Fruit fly (Drosophila melanogaster) whole organism, embryonic: ENCODE measurements around the gene Setx.

Experiments used
- Bteb2 ChIP-seq: fragments of 200-800 bp; sonication (Bioruptor generic); optimal IDR thresholded peaks from 2 replicates; lab custom pipeline; 2016; ENCODE audit warnings: missing biosample characterization, missing genetic modification characterization
- CG13624 ChIP-seq: fragments of 200-800 bp; sonication (Bioruptor generic); optimal IDR thresholded peaks from 2 replicates; lab custom pipeline; 2016; ENCODE audit warnings: missing biosample characterization, missing genetic modification characterization
- CG14050 ChIP-seq: fragments of 200-800 bp; sonication (Bioruptor generic); IDR thresholded peaks from 3 replicates; pipeline ENCODE4 v1.3.6; 2022; ENCODE audit warnings: missing biosample characterization, missing genetic modification characterization
- CG16815 ChIP-seq: fragments of 200-800 bp; sonication (Bioruptor generic); optimal IDR thresholded peaks from 3 replicates; lab custom pipeline; 2017; ENCODE audit warnings: missing biosample characterization, mild to moderate bottlenecking, missing genetic modification characterization
- CG16863 ChIP-seq: fragments of 200-800 bp; sonication (Bioruptor generic); optimal IDR thresholded peaks from 3 replicates; lab custom pipeline; 2016; ENCODE audit warnings: missing biosample characterization, missing genetic modification characterization
- CG2712 ChIP-seq: fragments of 200-800 bp; optimal IDR thresholded peaks from 3 replicates; lab custom pipeline; 2019; ENCODE audit warnings: missing biosample characterization, mild to moderate bottlenecking, missing genetic modification characterization, moderate library complexity
- CG2889 ChIP-seq: fragments of 200-800 bp; sonication (Bioruptor generic); IDR thresholded peaks from 3 replicates; pipeline ENCODE4 v1.3.6; 2022; ENCODE audit warnings: missing biosample characterization, missing genetic modification characterization
- CG34422 ChIP-seq: fragments of 200-800 bp; sonication (Bioruptor generic); IDR thresholded peaks from 3 replicates; pipeline ENCODE4 v1.3.6; 2022; ENCODE audit warnings: missing biosample characterization, missing genetic modification characterization
- CG4282 ChIP-seq: fragments of 200-800 bp; sonication (Bioruptor generic); optimal IDR thresholded peaks from 2 replicates; lab custom pipeline; 2016; ENCODE audit warnings: missing biosample characterization, missing genetic modification characterization
- CG7271 ChIP-seq: fragments of 200-800 bp; sonication (Bioruptor generic); optimal IDR thresholded peaks from 2 replicates; lab custom pipeline; 2018; ENCODE audit warnings: missing biosample characterization, mild to moderate bottlenecking, missing genetic modification characterization, moderate library complexity
- CoRest ChIP-seq: fragments of 200-800 bp; sonication (Bioruptor generic); optimal IDR thresholded peaks from 3 replicates; lab custom pipeline; 2018; ENCODE audit warnings: missing biosample characterization, mild to moderate bottlenecking, missing genetic modification characterization, moderate library complexity
- D ChIP-seq, 2 experiments: fragments of 200-800 bp in 1 of 2; fragments of >200 bp in 1 of 2; sonication (Bioruptor generic) in 1 of 2; optimal IDR thresholded peaks; 2 replicates in 1 of 2; 3 replicates in 1 of 2; lab custom pipeline; 2017; ENCODE audit warnings: mild to moderate bottlenecking in 1 of 2, missing biosample characterization in 1 of 2, missing genetic modification characterization in 1 of 2, missing genetic modification reagents in 1 of 2
- D19A ChIP-seq: fragments of 200-800 bp; optimal IDR thresholded peaks from 3 replicates; lab custom pipeline; 2019; ENCODE audit warnings: missing biosample characterization, mild to moderate bottlenecking, missing genetic modification characterization, moderate library complexity
- Dad ChIP-seq: fragments of 200-800 bp; sonication (Bioruptor generic); optimal IDR thresholded peaks from 3 replicates; lab custom pipeline; 2016; ENCODE audit warnings: missing biosample characterization, missing genetic modification characterization
- HHEX ChIP-seq: fragments of 200-800 bp; sonication (Bioruptor generic); optimal IDR thresholded peaks from 3 replicates; lab custom pipeline; 2017; ENCODE audit warnings: missing biosample characterization, mild to moderate bottlenecking, missing genetic modification characterization, missing genetic modification reagents
- Kr ChIP-seq: fragments of 200-800 bp; sonication (Bioruptor generic); optimal IDR thresholded peaks from 2 replicates; lab custom pipeline; 2017; ENCODE audit warnings: missing biosample characterization, mild to moderate bottlenecking, missing genetic modification characterization
- Lpt ChIP-seq: fragments of >200 bp; optimal IDR thresholded peaks from 2 replicates; lab custom pipeline; 2018; ENCODE audit warnings: missing biosample characterization, missing genetic modification characterization
- MESR4 ChIP-seq: fragments of 200-800 bp; sonication (Bioruptor generic); optimal IDR thresholded peaks from 2 replicates; lab custom pipeline; 2018; ENCODE audit warnings: missing biosample characterization, mild to moderate bottlenecking, missing genetic modification characterization, moderate library complexity
- Max ChIP-seq: fragments of 200-800 bp; sonication (Bioruptor generic); optimal IDR thresholded peaks from 2 replicates; lab custom pipeline; 2016; ENCODE audit warnings: missing biosample characterization, mild to moderate bottlenecking, missing genetic modification characterization
- Myb ChIP-seq: fragments of 200-800 bp; sonication (Bioruptor generic); optimal IDR thresholded peaks from 2 replicates; lab custom pipeline; 2016; ENCODE audit warnings: missing biosample characterization, missing genetic modification characterization
- NC2β ChIP-seq: fragments of 200-800 bp; sonication (Bioruptor generic); optimal IDR thresholded peaks from 2 replicates; lab custom pipeline; 2016; ENCODE audit warnings: missing biosample characterization, missing genetic modification characterization
- Nf-YB ChIP-seq: fragments of 200-800 bp; sonication (Bioruptor generic); optimal IDR thresholded peaks from 3 replicates; lab custom pipeline; 2019; ENCODE audit warnings: missing biosample characterization, mild to moderate bottlenecking, missing genetic modification characterization, moderate library complexity
- Poxn ChIP-seq: fragments of 200-800 bp; sonication (Bioruptor generic); IDR thresholded peaks from 2 replicates; pipeline ENCODE4 v1.3.6; 2022; ENCODE audit warnings: missing biosample characterization, missing genetic modification characterization
- Scr ChIP-seq: fragments of 200-800 bp; sonication (Bioruptor generic); IDR thresholded peaks from 2 replicates; pipeline ENCODE4 v1.3.6; 2022; ENCODE audit warnings: missing biosample characterization, missing genetic modification characterization; ENCODE audit not compliant: partially characterized antibody
- Sin3A ChIP-seq: fragments of >200 bp; optimal IDR thresholded peaks from 2 replicates; lab custom pipeline; 2018
- Tbp ChIP-seq: fragments of >200 bp; optimal IDR thresholded peaks from 2 replicates; lab custom pipeline; 2018; ENCODE audit warnings: missing biosample characterization, missing genetic modification characterization
- Trl ChIP-seq, 3 experiments: fragments of >200 bp in 2 of 3; fragments of 200-800 bp in 1 of 3; sonication (Bioruptor generic) in 1 of 3; optimal IDR thresholded peaks; 2 replicates in 1 of 3; 3 replicates in 2 of 3; lab custom pipeline; 2016 to 2017; ENCODE audit warnings: missing biosample characterization in 1 of 3, missing genetic modification characterization in 1 of 3
- Usf ChIP-seq: fragments of 200-800 bp; sonication (Bioruptor generic); optimal IDR thresholded peaks from 2 replicates; lab custom pipeline; 2017; ENCODE audit warnings: missing genotype, missing biosample characterization, missing genetic modification characterization
- ac ChIP-seq: fragments of 200-800 bp; sonication (Bioruptor generic); optimal IDR thresholded peaks from 3 replicates; lab custom pipeline; 2017; ENCODE audit warnings: missing biosample characterization, mild to moderate bottlenecking, missing genetic modification characterization
- cas ChIP-seq: fragments of 200-800 bp; sonication (Bioruptor generic); IDR thresholded peaks from 2 replicates; pipeline ENCODE4 v1.3.6; 2022; ENCODE audit warnings: missing biosample characterization, missing genetic modification characterization
- da ChIP-seq: fragments of 200-800 bp; sonication (Bioruptor generic); optimal IDR thresholded peaks from 2 replicates; lab custom pipeline; 2016; ENCODE audit warnings: missing biosample characterization, missing genetic modification characterization
- dimm ChIP-seq: fragments of 200-800 bp; sonication (Bioruptor generic); IDR thresholded peaks from 2 replicates; pipeline ENCODE4 v1.3.6; 2022; ENCODE audit warnings: missing biosample characterization, missing genetic modification characterization
- fu2 ChIP-seq: fragments of 200-800 bp; sonication (Bioruptor generic); optimal IDR thresholded peaks from 2 replicates; lab custom pipeline; 2016; ENCODE audit warnings: missing biosample characterization, missing genetic modification characterization
- jumu ChIP-seq: fragments of 200-800 bp; sonication (Bioruptor generic); optimal IDR thresholded peaks from 3 replicates; lab custom pipeline; 2016; ENCODE audit warnings: missing biosample characterization, missing genetic modification characterization
- kah ChIP-seq: fragments of 200-800 bp; sonication (Bioruptor generic); optimal IDR thresholded peaks from 2 replicates; lab custom pipeline; 2018; ENCODE audit warnings: missing biosample characterization, mild to moderate bottlenecking, missing genetic modification characterization
- lbe ChIP-seq: fragments of 200-800 bp; sonication (Bioruptor generic); optimal IDR thresholded peaks from 2 replicates; lab custom pipeline; 2016; ENCODE audit warnings: missing biosample characterization, mild to moderate bottlenecking, missing genetic modification characterization
- lov ChIP-seq, 2 experiments: fragments of 200-800 bp in 1 of 2; fragments of >200 bp in 1 of 2; sonication (Bioruptor generic) in 1 of 2; IDR thresholded peaks in 1 of 2; optimal IDR thresholded peaks in 1 of 2; 2 replicates in 1 of 2; 3 replicates in 1 of 2; pipeline versions ENCODE4 v1.3.6 to Lab custom; 2017 to 2022; ENCODE audit warnings: missing biosample characterization in 1 of 2, missing genetic modification characterization in 1 of 2
- mld ChIP-seq: fragments of 200-800 bp; sonication (Bioruptor generic); IDR thresholded peaks from 3 replicates; pipeline ENCODE4 v1.3.6; 2022; ENCODE audit warnings: missing biosample characterization, missing genetic modification characterization; ENCODE audit not compliant: partially characterized antibody
- pita ChIP-seq: fragments of 200-800 bp; sonication (Bioruptor generic); optimal IDR thresholded peaks from 2 replicates; lab custom pipeline; 2017; ENCODE audit warnings: missing biosample characterization, mild to moderate bottlenecking, missing genetic modification characterization
- prd ChIP-seq, 3 experiments: fragments of >200 bp in 2 of 3; fragments of 200-800 bp in 1 of 3; sonication (Bioruptor generic) in 1 of 3; optimal IDR thresholded peaks in 2 of 3; IDR thresholded peaks in 1 of 3; 2 replicates in 2 of 3; 3 replicates in 1 of 3; pipeline versions ENCODE4 v1.3.6 to Lab custom; 2017 to 2022; ENCODE audit warnings: missing biosample characterization in 1 of 3, missing genetic modification characterization in 1 of 3
- slbo ChIP-seq: fragments of 200-800 bp; sonication (Bioruptor generic); IDR thresholded peaks from 2 replicates; pipeline ENCODE4 v1.3.6; 2022; ENCODE audit warnings: missing biosample characterization, missing genetic modification characterization
- so ChIP-seq: fragments of 200-800 bp; sonication (Bioruptor generic); IDR thresholded peaks from 3 replicates; pipeline ENCODE4 v1.3.6; 2022; ENCODE audit warnings: missing biosample characterization, missing genetic modification characterization
- stc ChIP-seq: fragments of 200-800 bp; sonication (Bioruptor generic); IDR thresholded peaks from 2 replicates; pipeline ENCODE4 v1.3.6; 2022; ENCODE audit warnings: missing biosample characterization, missing genetic modification characterization

Gene Setx

DNA sequence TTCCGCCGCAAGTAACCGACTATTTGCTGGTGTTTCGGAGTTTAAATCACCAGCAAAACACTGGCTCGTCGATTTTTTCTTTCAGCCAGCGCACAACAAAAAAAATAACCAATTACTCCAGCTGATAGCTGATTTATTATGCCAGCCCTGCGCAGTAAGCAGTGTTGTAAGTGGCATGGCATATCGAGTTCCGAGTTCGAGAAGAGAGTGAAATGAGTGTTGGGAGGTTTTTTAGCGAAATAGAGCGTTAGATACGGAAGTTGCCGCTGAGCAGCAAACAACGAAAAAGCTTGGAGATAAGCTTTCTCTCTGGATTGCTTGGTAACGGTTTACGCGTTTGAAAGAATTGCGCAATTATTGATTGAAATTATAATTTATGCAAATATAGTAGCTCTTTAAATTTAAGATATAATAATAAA is 45.6 kb downstream of the Setx start, which contains the start of gene CG7565 (continued):
- TF ChIP-seq Lpt, result no peak
- TF ChIP-seq Sin3A (lab: Kevin White, UChicago), result no peak
- no peak for TF ChIP-seq CG16815
- TF ChIP-seq so, result peak; percentile 60; the same call in 1 of the 3 replicates
- TF ChIP-seq stc, result no peak
- TF ChIP-seq Nf-YB (GFP tag; lab: Kevin White, UChicago), result no peak
- TF ChIP-seq slbo (GFP tag; lab: Robert Waterston, UW), result peak; percentile 6; the same call in 1 of the 2 replicates
- TF ChIP-seq Max (GFP tag; lab: Kevin White, UChicago), result no peak
- TF ChIP-seq Kr (GFP tag; lab: Kevin White, UChicago), result no peak
- TF ChIP-seq CG7271 (tag; lab: Kevin White, UChicago), result no peak
- TF ChIP-seq Poxn (GFP tag; lab: Robert Waterston, UW), result no peak
- peak; percentile 4 for TF ChIP-seq HHEX (GFP tag; lab: Kevin White, UChicago)
- no peak for TF ChIP-seq CG2889 (GFP tag; lab: Robert Waterston, UW)
- peak; percentile 23 for TF ChIP-seq fu2 (GFP tag; lab: Kevin White, UChicago)
- no peak for TF ChIP-seq lov (optimal IDR thresholded peaks at IDR 0.05; lab: Kevin White, UChicago)
- TF ChIP-seq lov (GFP tag; IDR thresholded peaks at IDR 0.05; lab: Robert Waterston, UW), result no peak
- no peak for TF ChIP-seq Usf (GFP tag; lab: Kevin White, UChicago)
- peak; percentile 67 to 71 for TF ChIP-seq Trl (optimal IDR thresholded peaks at IDR 0.05; lab: Kevin White, UChicago)
- TF ChIP-seq Trl (GFP tag; optimal IDR thresholded peaks at IDR 0.05; lab: Kevin White, UChicago), result peak; percentile 85
- peak; percentile 22 for TF ChIP-seq D19A (tag; lab: Kevin White, UChicago)
- no peak for TF ChIP-seq prd (optimal IDR thresholded peaks at IDR 0.05; lab: Kevin White, UChicago)
- no peak for TF ChIP-seq prd (GFP tag; IDR thresholded peaks at IDR 0.05; lab: Robert Waterston, UW)
- TF ChIP-seq CG13624, result peak; percentile 62
- no peak for TF ChIP-seq ac
- TF ChIP-seq Dad, result peak; percentile 26
- no peak for TF ChIP-seq cas (GFP tag; lab: Robert Waterston, UW)
- TF ChIP-seq CoRest (tag; lab: Kevin White, UChicago), result peak; percentile 18
- no peak for TF ChIP-seq pita (GFP tag; lab: Kevin White, UChicago)
- peak; percentile 55 for TF ChIP-seq Scr (GFP tag; lab: Robert Waterston, UW)
- TF ChIP-seq lbe (GFP tag; lab: Kevin White, UChicago), result peak; percentile 21
- peak; percentile 9 for TF ChIP-seq kah (GFP tag; lab: Kevin White, UChicago)
- peak; percentile 12 for TF ChIP-seq CG2712 (tag; lab: Kevin White, UChicago)
- TF ChIP-seq da, result no peak
- TF ChIP-seq CG4282 (GFP tag; lab: Kevin White, UChicago), result peak; percentile 21
- TF ChIP-seq jumu (GFP tag; lab: Kevin White, UChicago), result peak; percentile 12
- no peak for TF ChIP-seq D (optimal IDR thresholded peaks at IDR 0.05; lab: Kevin White, UChicago)
- no peak for TF ChIP-seq D (GFP tag; optimal IDR thresholded peaks at IDR 0.05; lab: Kevin White, UChicago)
- peak; percentile 41 for TF ChIP-seq NC2β
- TF ChIP-seq MESR4, result peak; percentile 76
- peak; percentile 77 for TF ChIP-seq Myb (GFP tag; lab: Kevin White, UChicago)
- peak; percentile 53 for TF ChIP-seq Bteb2 (GFP tag; lab: Kevin White, UChicago)
- peak; percentile 53; the same call in 1 of the 3 replicates for TF ChIP-seq CG34422 (GFP tag; lab: Robert Waterston, UW)
- no peak for TF ChIP-seq CG14050 (GFP tag; lab: Robert Waterston, UW)
- TF ChIP-seq CG16863 (GFP tag; lab: Kevin White, UChicago), result no peak
- no peak for TF ChIP-seq Tbp (GFP tag; lab: Kevin White, UChicago)
- TF ChIP-seq dimm, result no peak
- TF ChIP-seq mld, result no peak
